Fruit fly (Drosophila melanogaster) ovary, adult (tissue): ENCODE measurements around the gene CG43658.

Source experiments
- CG17801 ChIP-seq: fragments of 200-800 bp; optimal IDR thresholded peaks from 2 replicates; lab custom pipeline; 2019; ENCODE audit warnings: missing biosample characterization, mild to moderate bottlenecking, missing genetic modification characterization, moderate library complexity; ENCODE audit not compliant: partially characterized antibody

The CG43658 gene

dm6 chrX:17424383-17424782 is 136.6 kb downstream of the CG43658 start:
- no peak for TF ChIP-seq CG17801 (GFP tag; lab: Kevin White, UChicago)

DNA sequence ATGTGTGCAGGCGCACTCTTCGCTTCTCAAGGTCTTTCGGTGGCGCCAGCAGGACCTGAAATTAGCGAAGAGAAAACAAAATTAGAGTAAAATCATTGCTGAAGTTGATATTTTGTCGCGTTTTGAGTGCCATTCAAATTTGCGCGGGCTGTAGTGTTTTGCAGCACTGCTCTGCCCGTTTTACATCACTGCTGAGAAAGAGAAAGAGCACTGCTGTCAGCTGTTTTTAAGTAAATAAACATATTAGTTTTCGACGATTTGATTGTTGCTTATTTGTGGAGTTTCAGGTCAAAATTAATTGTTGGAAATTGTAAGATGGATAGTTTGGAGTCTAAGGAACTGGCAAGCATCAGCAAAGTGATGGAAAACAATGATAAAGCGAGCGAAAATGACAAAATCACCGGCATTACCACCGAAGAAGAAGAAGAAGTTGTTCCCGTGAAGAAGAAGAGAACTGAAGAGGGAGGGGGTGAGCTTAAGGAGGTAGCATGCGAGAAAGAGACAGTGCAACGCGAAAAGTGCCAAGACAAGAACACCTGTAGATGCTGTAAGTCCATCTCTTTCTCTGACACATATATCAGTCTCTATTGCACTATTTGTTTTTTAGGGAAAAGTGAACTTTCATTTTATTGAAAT is 137.6 kb downstream of the CG43658 start, which contains the start of gene ENGase:
Gene ENGase (plus strand): TSS at position 282 of the 636 bp plus-strand sequence.
- TF ChIP-seq CG17801 (GFP tag; lab: Kevin White, UChicago), result no peak

DNA sequence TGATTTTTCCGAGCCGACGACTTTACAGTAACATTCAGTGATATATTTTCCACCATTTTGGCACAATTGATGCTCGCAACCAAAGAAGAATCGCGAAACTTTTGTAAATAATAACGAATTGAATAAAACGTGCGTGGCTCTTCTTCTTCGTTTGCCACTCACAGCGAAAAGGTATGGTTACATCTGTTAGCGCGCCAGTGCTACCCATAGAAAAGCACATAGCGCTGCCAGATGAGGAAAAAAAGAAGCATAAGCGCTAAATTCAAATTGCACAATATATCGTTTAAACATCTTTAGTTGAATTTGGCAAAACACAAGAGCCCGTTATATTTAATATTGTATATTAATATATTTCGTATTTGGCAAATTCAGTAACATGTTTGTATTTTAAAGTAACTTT is 139.0 kb downstream of the CG43658 start, which contains the start of gene CG8611:
Gene CG8611 (minus strand): TSS at position 159 of the 400 bp plus-strand sequence.
- no peak for TF ChIP-seq CG17801 (GFP tag; lab: Kevin White, UChicago)

- no peak for TF ChIP-seq CG17801 (GFP tag; lab: Kevin White, UChicago)
These were observed 153.2 kb downstream of the CG43658 start for dm6 chrX:17407737-17408136.
